Worm (Caenorhabditis elegans) whole organism, L2 larva: Measurements from ENCODE around the gene C16C4.18.

Experiments
- alr-1 ChIP-seq: fragments of 150-350 bp; optimal IDR thresholded peaks from 2 replicates; lab custom pipeline; 2014; ENCODE audit warnings: missing biosample characterization, missing genetic modification characterization
- ceh-82 ChIP-seq: fragments of 150-350 bp; optimal IDR thresholded peaks from 2 replicates; lab custom pipeline; 2014; ENCODE audit warnings: missing biosample characterization, missing genetic modification characterization
- egl-27 ChIP-seq: sonication (generic microtip); optimal IDR thresholded peaks from 3 replicates; lab custom pipeline; 2017; ENCODE audit warnings: missing biosample characterization, missing genetic modification reagents, missing genetic modification characterization
- lin-11 ChIP-seq: fragments of 150-350 bp; sonication (generic microtip); optimal IDR thresholded peaks from 2 replicates; lab custom pipeline; 2014; ENCODE audit warnings: missing biosample characterization, missing genetic modification characterization, inconsistent platforms, mixed read lengths
- lsy-2 ChIP-seq, 2 experiments: fragments of 150-350 bp in 1 of 2; sonication (generic microtip) in 1 of 2; optimal IDR thresholded peaks; 2 replicates each; lab custom pipeline; 2014 to 2017; ENCODE audit warnings: missing biosample characterization in 2 of 2, missing genetic modification characterization in 2 of 2
- mdl-1 ChIP-seq, 2 experiments: fragments of 150-350 bp in 1 of 2; sonication (generic microtip) in 1 of 2; optimal IDR thresholded peaks; 2 replicates each; lab custom pipeline; 2017; ENCODE audit warnings: missing biosample characterization in 2 of 2, missing genetic modification characterization in 2 of 2
- nhr-11 ChIP-seq: fragments of 150-350 bp; optimal IDR thresholded peaks from 2 replicates; lab custom pipeline; 2014; ENCODE audit warnings: missing biosample characterization, missing genetic modification characterization
- nhr-12 ChIP-seq: fragments of 150-350 bp; optimal IDR thresholded peaks from 2 replicates; lab custom pipeline; 2014; ENCODE audit warnings: missing biosample characterization, missing genetic modification characterization
- nhr-129 ChIP-seq: fragments of 150-350 bp; optimal IDR thresholded peaks from 2 replicates; lab custom pipeline; 2014; ENCODE audit warnings: missing biosample characterization, missing genetic modification characterization
- nhr-21 ChIP-seq: fragments of 150-350 bp; optimal IDR thresholded peaks from 2 replicates; lab custom pipeline; 2014; ENCODE audit warnings: missing biosample characterization, missing genetic modification characterization
- nhr-25 ChIP-seq: fragments of 150-350 bp; sonication (generic microtip); optimal IDR thresholded peaks from 3 replicates; lab custom pipeline; 2014; ENCODE audit warnings: missing biosample characterization, missing genetic modification characterization
- nhr-77 ChIP-seq: fragments of 150-350 bp; optimal IDR thresholded peaks from 2 replicates; lab custom pipeline; 2014; ENCODE audit warnings: missing biosample characterization, missing genetic modification characterization
- snpc-4 ChIP-seq: fragments of 150-350 bp; optimal IDR thresholded peaks from 2 replicates; lab custom pipeline; 2014; ENCODE audit warnings: missing biosample characterization, missing genetic modification characterization
- zag-1 ChIP-seq: fragments of 150-350 bp; optimal IDR thresholded peaks from 2 replicates; lab custom pipeline; 2014; ENCODE audit warnings: missing biosample characterization, missing genetic modification characterization

ce11 chrII:1884635-1885034, 23.5 kb upstream of the C16C4.18 start, which contains the start of gene math-6:
- TF ChIP-seq nhr-77 (tag; lab: Kevin White, UChicago) (no peak), zag-1 (tag; lab: Kevin White, UChicago) (no peak), ceh-82 (tag; lab: Kevin White, UChicago) (no peak), nhr-11 (no peak), lsy-2 (tag; optimal IDR thresholded peaks at IDR 0.05; lab: Kevin White, UChicago) (no peak), mdl-1 (tag; optimal IDR thresholded peaks at IDR 0.05; lab: Kevin White, UChicago) (no peak), snpc-4 (tag; lab: Kevin White, UChicago) (no peak), nhr-21 (no peak), nhr-129 (tag; lab: Kevin White, UChicago) (no peak), lin-11 (tag; lab: Kevin White, UChicago) (no peak), egl-27 (tag; lab: Kevin White, UChicago) (no peak), nhr-12 (tag; lab: Kevin White, UChicago) (no peak), nhr-25 (tag; lab: Kevin White, UChicago) (no peak), alr-1 (tag; lab: Kevin White, UChicago) (no peak)
